Worm (Caenorhabditis elegans) whole organism, L3 larva: ENCODE measurements around the gene K08F9.4.
"Not testable (repeated sequence)": the region's sequence is repeated elsewhere in the genome, so short reads cannot be mapped to it uniquely, and the experiment has no call there.

ENCODE experiments used
- R02D3.7 ChIP-seq: fragments of 150-350 bp; optimal IDR thresholded peaks from 2 replicates; lab custom pipeline; 2014; ENCODE audit warnings: missing biosample characterization, missing genetic modification characterization
- ZK546.5 ChIP-seq: sonication (generic microtip); optimal IDR thresholded peaks from 2 replicates; lab custom pipeline; 2017; ENCODE audit warnings: missing biosample characterization, missing genetic modification characterization
- aly-2 ChIP-seq: fragments of 150-350 bp; optimal IDR thresholded peaks from 2 replicates; lab custom pipeline; 2014; ENCODE audit warnings: missing biosample characterization, missing genetic modification characterization
- ama-1 ChIP-seq: fragments of 150-350 bp; optimal IDR thresholded peaks from 2 replicates; lab custom pipeline; 2018
- ceh-28 ChIP-seq: fragments of 150-350 bp; optimal IDR thresholded peaks from 2 replicates; lab custom pipeline; 2014; ENCODE audit warnings: missing biosample characterization, missing genetic modification reagents, missing genetic modification characterization
- ceh-82 ChIP-seq: fragments of 150-350 bp; optimal IDR thresholded peaks from 2 replicates; lab custom pipeline; 2014; ENCODE audit warnings: missing biosample characterization, missing genetic modification characterization
- ceh-9 ChIP-seq: sonication (generic microtip); optimal IDR thresholded peaks from 2 replicates; lab custom pipeline; 2018; ENCODE audit warnings: missing biosample characterization, missing genetic modification characterization
- daf-12 ChIP-seq: fragments of 150-350 bp; optimal IDR thresholded peaks from 2 replicates; lab custom pipeline; 2014; ENCODE audit warnings: missing biosample characterization, missing genetic modification reagents, missing genetic modification characterization
- elt-2 ChIP-seq: sonication (generic microtip); optimal IDR thresholded peaks from 2 replicates; lab custom pipeline; 2016; ENCODE audit warnings: missing genetic modification reagents, mild to moderate bottlenecking, missing genetic modification characterization, missing compliant biosample characterization
- elt-3 ChIP-seq, 3 experiments: fragments of 150-350 bp in 1 of 3; sonication (generic microtip) in 2 of 3; optimal IDR thresholded peaks; 2 replicates in 2 of 3; 4 replicates in 1 of 3; lab custom pipeline; 2014 to 2017; ENCODE audit warnings: missing biosample characterization in 3 of 3, missing genetic modification characterization in 3 of 3
- fkh-10 ChIP-seq: sonication (generic microtip); optimal IDR thresholded peaks from 2 replicates; lab custom pipeline; 2017; ENCODE audit warnings: missing biosample characterization, missing genetic modification reagents, missing genetic modification characterization
- fkh-2 ChIP-seq: fragments of 150-350 bp; optimal IDR thresholded peaks from 2 replicates; lab custom pipeline; 2014; ENCODE audit warnings: missing biosample characterization, missing genetic modification reagents, missing genetic modification characterization
- fos-1 ChIP-seq: fragments of 150-350 bp; optimal IDR thresholded peaks from 2 replicates; lab custom pipeline; 2014; ENCODE audit warnings: missing biosample characterization, missing genetic modification characterization
- hmg-11 ChIP-seq: sonication (generic microtip); optimal IDR thresholded peaks from 2 replicates; lab custom pipeline; 2016; ENCODE audit warnings: missing genetic modification characterization, missing compliant biosample characterization
- jun-1 ChIP-seq: fragments of 150-350 bp; optimal IDR thresholded peaks from 2 replicates; lab custom pipeline; 2014; ENCODE audit warnings: missing biosample characterization, missing genetic modification reagents, missing genetic modification characterization
- lin-15B ChIP-seq: fragments of 150-350 bp; optimal IDR thresholded peaks from 2 replicates; lab custom pipeline; 2014; ENCODE audit warnings: missing biosample characterization, missing genetic modification characterization
- lin-39 ChIP-seq: fragments of 150-350 bp; optimal IDR thresholded peaks from 2 replicates; lab custom pipeline; 2018; ENCODE audit warnings: missing biosample characterization, missing genetic modification reagents, missing genetic modification characterization
- lsy-12 ChIP-seq: sonication (generic microtip); optimal IDR thresholded peaks from 2 replicates; lab custom pipeline; 2016; ENCODE audit warnings: mild to moderate bottlenecking, missing genetic modification characterization, missing compliant biosample characterization
- mdl-1 ChIP-seq: fragments of 150-350 bp; optimal IDR thresholded peaks from 2 replicates; lab custom pipeline; 2014; ENCODE audit warnings: missing biosample characterization, missing genetic modification characterization
- nfya-1 ChIP-seq: sonication (generic microtip); optimal IDR thresholded peaks from 2 replicates; lab custom pipeline; 2017; ENCODE audit warnings: missing genetic modification characterization, mild to moderate bottlenecking, missing compliant biosample characterization, antibody characterized with exemption, moderate library complexity; ENCODE audit not compliant: insufficient read depth
- nhr-11 ChIP-seq: fragments of 150-350 bp; optimal IDR thresholded peaks from 2 replicates; lab custom pipeline; 2014; ENCODE audit warnings: missing biosample characterization, missing genetic modification characterization
- nhr-12 ChIP-seq: fragments of 150-350 bp; optimal IDR thresholded peaks from 2 replicates; lab custom pipeline; 2014; ENCODE audit warnings: missing biosample characterization, missing genetic modification characterization
- nhr-23 ChIP-seq: fragments of 150-350 bp; optimal IDR thresholded peaks from 2 replicates; lab custom pipeline; 2014; ENCODE audit warnings: missing biosample characterization, missing genetic modification reagents, missing genetic modification characterization
- nhr-237 ChIP-seq: fragments of 150-350 bp; optimal IDR thresholded peaks from 2 replicates; lab custom pipeline; 2014; ENCODE audit warnings: missing biosample characterization, missing genetic modification characterization
- nhr-25 ChIP-seq: sonication (generic microtip); optimal IDR thresholded peaks from 2 replicates; lab custom pipeline; 2017; ENCODE audit warnings: missing biosample characterization, missing genetic modification characterization
- nhr-28 ChIP-seq: fragments of 150-350 bp; optimal IDR thresholded peaks from 2 replicates; lab custom pipeline; 2014; ENCODE audit warnings: missing biosample characterization, missing genetic modification characterization
- nhr-43 ChIP-seq: sonication (generic microtip); optimal IDR thresholded peaks from 2 replicates; lab custom pipeline; 2016; ENCODE audit warnings: mild to moderate bottlenecking, missing genetic modification characterization, missing compliant biosample characterization; ENCODE audit not compliant: poor library complexity, severe bottlenecking
- nhr-76 ChIP-seq: fragments of 150-350 bp; sonication (generic microtip); optimal IDR thresholded peaks from 5 replicates; lab custom pipeline; 2014; ENCODE audit warnings: missing biosample characterization, missing genetic modification characterization
- nhr-77 ChIP-seq: fragments of 150-350 bp; optimal IDR thresholded peaks from 2 replicates; lab custom pipeline; 2014; ENCODE audit warnings: missing biosample characterization, missing genetic modification characterization
- pha-4 ChIP-seq: fragments of 150-350 bp; optimal IDR thresholded peaks from 2 replicates; lab custom pipeline; 2014; ENCODE audit warnings: missing biosample characterization, missing genetic modification reagents, missing genetic modification characterization
- pqm-1 ChIP-seq: fragments of 150-350 bp; optimal IDR thresholded peaks from 2 replicates; lab custom pipeline; 2017; ENCODE audit warnings: missing biosample characterization, missing genetic modification characterization, inconsistent platforms
- sea-2 ChIP-seq: fragments of 150-350 bp; sonication (generic microtip); optimal IDR thresholded peaks from 4 replicates; lab custom pipeline; 2014; ENCODE audit warnings: missing biosample characterization, missing genetic modification reagents, missing genetic modification characterization
- skn-1 ChIP-seq: fragments of 150-350 bp; optimal IDR thresholded peaks from 2 replicates; lab custom pipeline; 2014; ENCODE audit warnings: missing biosample characterization, missing genetic modification characterization
- snpc-4 ChIP-seq: fragments of 150-350 bp; optimal IDR thresholded peaks from 2 replicates; lab custom pipeline; 2014; ENCODE audit warnings: missing biosample characterization, missing genetic modification characterization
- tbx-2 ChIP-seq: sonication (generic microtip); optimal IDR thresholded peaks from 2 replicates; lab custom pipeline; 2016; ENCODE audit warnings: mild to moderate bottlenecking, missing genetic modification characterization, missing compliant biosample characterization
- unc-39 ChIP-seq: sonication (generic microtip); optimal IDR thresholded peaks from 4 replicates; lab custom pipeline; 2017; ENCODE audit warnings: missing biosample characterization, missing genetic modification characterization
- unc-62 ChIP-seq: fragments of 150-350 bp; sonication (generic microtip); optimal IDR thresholded peaks from 4 replicates; lab custom pipeline; 2014; ENCODE audit warnings: missing biosample characterization, missing genetic modification reagents, missing genetic modification characterization
- zag-1 ChIP-seq: fragments of 150-350 bp; optimal IDR thresholded peaks from 2 replicates; lab custom pipeline; 2014; ENCODE audit warnings: missing biosample characterization, missing genetic modification characterization
- ztf-11 ChIP-seq: fragments of 150-350 bp; optimal IDR thresholded peaks from 2 replicates; lab custom pipeline; 2014; ENCODE audit warnings: missing biosample characterization, missing genetic modification characterization

The K08F9.4 gene

DNA sequence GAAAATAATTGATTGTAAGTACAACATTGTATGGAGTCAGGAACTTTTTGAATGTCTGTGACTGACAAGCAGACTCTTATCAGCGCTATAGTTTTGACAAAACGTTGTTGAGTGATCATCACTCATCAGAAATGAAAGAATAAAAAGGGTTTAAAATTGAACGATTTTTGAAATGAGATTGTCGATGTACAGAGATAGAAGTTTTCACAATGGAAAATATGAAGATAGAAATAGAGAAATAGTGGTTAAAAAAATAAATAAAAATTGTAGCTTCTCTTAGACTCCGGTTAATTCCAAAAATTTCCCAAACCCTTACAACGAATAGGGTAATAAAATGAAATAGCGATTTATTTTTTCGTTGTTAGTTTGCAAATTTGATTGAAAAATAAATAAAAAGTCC, 18.7 kb upstream of the K08F9.4 start, which contains the start of gene ugt-30:
TSS of gene ugt-30 (minus strand) at position 101 of the 400 bp plus-strand sequence.
- TF ChIP-seq elt-3 (tag; optimal IDR thresholded peaks at IDR 0.05; lab: Kevin White, UChicago); elt-2 (tag; lab: Kevin White, UChicago); ztf-11: not testable (repeated sequence)

ce11 chrV:15127413-15127812, 16.4 kb upstream of the K08F9.4 start, which contains the start of gene srj-27:
srj-27 (minus strand) TSS chrV:15127513.
- no peak for TF ChIP-seq ztf-11
- no peak for TF ChIP-seq nhr-12
- TF ChIP-seq ceh-82, result no peak
- no peak for TF ChIP-seq hmg-11 (tag; lab: Kevin White, UChicago)
- TF ChIP-seq nhr-76, result no peak
- TF ChIP-seq ama-1 (lab: Kevin White, UChicago), result no peak

ce11 chrV:15127955-15128354, 15.9 kb upstream of the K08F9.4 start, which contains the start of gene srr-7:
srr-7 (plus strand) TSS chrV:15128255.
- TF ChIP-seq nhr-77 (tag; lab: Kevin White, UChicago), result no peak
- TF ChIP-seq ceh-28 (tag; lab: Kevin White, UChicago), result no peak
- TF ChIP-seq unc-62, result no peak
- no peak for TF ChIP-seq ama-1 (lab: Kevin White, UChicago)
- no peak for TF ChIP-seq lsy-12 (tag; lab: Kevin White, UChicago)
- no peak for TF ChIP-seq tbx-2 (tag; lab: Kevin White, UChicago)
- TF ChIP-seq elt-3 (tag; optimal IDR thresholded peaks at IDR 0.05; lab: Kevin White, UChicago), result no peak
- no peak for TF ChIP-seq ceh-82
- no peak for TF ChIP-seq fkh-2 (tag; lab: Kevin White, UChicago)
- no peak for TF ChIP-seq nhr-28 (tag; lab: Kevin White, UChicago)

DNA sequence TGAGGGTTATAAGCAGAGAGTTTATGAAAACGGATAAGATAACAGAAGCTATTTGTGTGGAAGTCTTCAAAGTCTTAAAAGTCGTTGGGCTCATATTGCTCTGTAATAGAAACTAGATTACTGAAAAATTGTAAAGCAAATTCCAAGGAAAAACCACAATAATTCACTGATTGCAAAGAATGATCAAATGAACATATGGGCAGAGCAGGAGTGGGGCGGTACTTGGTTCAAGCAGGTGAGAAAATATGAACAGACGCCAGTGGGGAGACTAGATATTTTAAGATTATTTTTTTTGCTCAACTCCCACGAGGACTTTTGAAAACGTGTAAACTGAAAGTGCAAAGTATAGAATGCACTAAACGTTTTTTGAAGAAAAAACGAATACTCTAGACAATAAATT, 11.4 kb upstream of the K08F9.4 start, which contains the start of gene str-171:
TSS of gene str-171 (minus strand) at position 101 of the 400 bp plus-strand sequence.
- TF ChIP-seq unc-39 (tag; lab: Kevin White, UChicago) (no peak), nhr-11 (tag; lab: Kevin White, UChicago) (no peak), nhr-76 (no peak), ceh-28 (tag; lab: Kevin White, UChicago) (no peak), nhr-237 (tag; lab: Kevin White, UChicago) (no peak), ceh-82 (no peak), fos-1 (tag; lab: Kevin White, UChicago) (no peak), ama-1 (lab: Kevin White, UChicago) (no peak), daf-12 (tag; lab: Kevin White, UChicago) (no peak), jun-1 (tag; lab: Kevin White, UChicago) (no peak), sea-2 (GFP tag; lab: Kevin White, UChicago) (no peak), nhr-77 (tag; lab: Kevin White, UChicago) (no peak), pqm-1 (tag; lab: Kevin White, UChicago) (no peak), tbx-2 (tag; lab: Kevin White, UChicago) (no peak), nhr-28 (tag; lab: Kevin White, UChicago) (no peak), nhr-23 (no peak), hmg-11 (tag; lab: Kevin White, UChicago) (no peak)

ce11 chrV:15133812-15134211, 10.0 kb upstream of the K08F9.4 start:
- TF ChIP-seq ceh-9 (tag; lab: Kevin White, UChicago) (no peak), pqm-1 (tag; lab: Kevin White, UChicago) (peak; percentile 47), nhr-12 (no peak), fkh-2 (tag; lab: Kevin White, UChicago) (no peak), mdl-1 (tag; lab: Kevin White, UChicago) (no peak), elt-2 (tag; lab: Kevin White, UChicago) (peak; percentile 62), elt-3 (tag; optimal IDR thresholded peaks at IDR 0.05; lab: Kevin White, UChicago) (no peak), ZK546.5 (no peak)

- TF ChIP-seq ceh-28 (tag; lab: Kevin White, UChicago) (peak; percentile 42), nhr-43 (no peak), elt-3 (tag; optimal IDR thresholded peaks at IDR 0.05; lab: Kevin White, UChicago) (peak in 1 of 3 experiments; percentile 66), zag-1 (no peak), pqm-1 (tag; lab: Kevin White, UChicago) (peak; percentile 74), sea-2 (GFP tag; lab: Kevin White, UChicago) (no peak), jun-1 (tag; lab: Kevin White, UChicago) (peak; percentile 39), lsy-12 (tag; lab: Kevin White, UChicago) (no peak), daf-12 (tag; lab: Kevin White, UChicago) (no peak), nfya-1 (tag; lab: Kevin White, UChicago) (peak; percentile 84), ceh-82 (peak; percentile 34), ama-1 (lab: Kevin White, UChicago) (no peak), snpc-4 (peak; percentile 79), elt-2 (tag; lab: Kevin White, UChicago) (peak; percentile 43), fkh-10 (peak; percentile 60), skn-1 (tag; lab: Kevin White, UChicago) (peak; percentile 9), aly-2 (tag; lab: Kevin White, UChicago) (no peak), lin-15B (peak; percentile 94), nhr-25 (peak; percentile 66), mdl-1 (tag; lab: Kevin White, UChicago) (no peak), R02D3.7 (peak; percentile 69), fkh-2 (tag; lab: Kevin White, UChicago) (no peak), lin-39 (tag; lab: Kevin White, UChicago) (peak; percentile 53), fos-1 (tag; lab: Kevin White, UChicago) (no peak), ceh-9 (tag; lab: Kevin White, UChicago) (no peak), pha-4 (tag; lab: Kevin White, UChicago) (peak; percentile 95)
Observed at ce11 chrV:15136772-15137171, 7.0 kb upstream of the K08F9.4 start, which contains the start of gene aipl-1. aipl-1 (minus strand) TSS chrV:15136801.
